Fruit fly (Drosophila melanogaster): ENCODE data around the gene ca.

ca gene

dm6 chr3R:29786016-29786996, 20.3 kb upstream of the ca start:
- no peak for TF ChIP-seq CTCF (optimal IDR thresholded peaks at IDR 0.05)
- no peak for TF ChIP-seq CG8478 (optimal IDR thresholded peaks at IDR 0.05)

dm6 chr3R:29787891-29788549, 18.6 kb upstream of the ca start:
- TF ChIP-seq CTCF (optimal IDR thresholded peaks at IDR 0.05): no peak

dm6 chr3R:29790183-29790582, 16.4 kb upstream of the ca start:
- TF ChIP-seq CG8478 (optimal IDR thresholded peaks at IDR 0.05) (no peak), CTCF (optimal IDR thresholded peaks at IDR 0.05) (no peak)

DNA sequence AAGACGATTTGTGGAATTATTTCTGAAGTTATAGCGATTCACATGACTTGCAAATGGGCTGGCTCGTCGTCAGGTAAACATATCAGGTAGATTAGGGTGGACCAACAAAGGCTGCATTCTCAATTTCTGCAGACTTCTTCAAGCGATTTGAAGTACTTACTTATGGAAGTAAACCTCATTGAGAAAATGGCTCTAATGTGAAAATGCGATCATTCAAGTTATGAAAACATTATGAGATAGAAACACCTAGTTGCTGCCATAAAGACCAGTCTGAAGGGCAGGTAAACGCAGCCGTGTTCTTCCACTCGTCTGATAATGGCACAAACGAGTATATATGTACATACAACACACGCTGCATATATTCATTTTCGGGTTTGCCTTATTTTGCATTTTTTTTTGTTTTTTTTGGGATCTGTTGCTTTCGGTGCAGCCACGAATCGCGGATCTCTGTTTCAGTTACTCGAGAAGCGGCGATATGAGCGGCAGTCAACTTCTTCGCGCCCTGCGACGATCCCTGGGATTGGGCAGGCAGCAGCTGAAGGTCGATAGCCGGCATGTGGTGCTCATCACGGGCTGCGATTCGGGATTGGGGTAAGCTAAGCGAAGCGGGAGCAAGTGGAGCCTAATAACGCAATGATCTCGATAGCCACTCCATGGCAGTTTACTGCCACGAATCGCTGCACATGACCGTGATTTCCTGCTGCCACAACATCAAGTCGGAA, 12.3 kb upstream of the ca start, which contains the start of gene sro:
Gene sro (plus strand): TSS at position 437 of the 722 bp plus-strand sequence.
- TF ChIP-seq CTCF (optimal IDR thresholded peaks at IDR 0.05): no peak
- no peak for TF ChIP-seq CG8478 (optimal IDR thresholded peaks at IDR 0.05)

DNA sequence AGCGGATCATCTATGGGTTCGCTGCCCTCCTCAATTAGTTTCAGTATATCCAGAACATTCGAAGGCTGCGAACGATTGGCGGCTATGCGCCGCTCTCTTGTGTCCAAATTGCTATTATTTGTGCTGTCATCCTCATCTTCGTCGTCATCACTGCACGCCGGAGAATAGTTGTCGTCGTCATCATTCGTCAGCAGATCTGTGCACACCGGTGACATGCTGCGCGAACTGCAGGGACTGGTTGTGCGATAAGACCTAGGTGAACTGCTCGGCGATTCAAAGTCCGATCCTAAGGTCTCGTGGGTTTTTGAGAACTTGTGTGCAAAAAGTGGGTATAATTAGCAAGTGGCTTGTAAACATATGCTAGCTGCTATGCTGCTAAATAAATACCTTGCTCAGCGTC, 9.4 kb upstream of the ca start:
- TF ChIP-seq CG8478 (optimal IDR thresholded peaks at IDR 0.05): no peak

- TF ChIP-seq CG8478 (optimal IDR thresholded peaks at IDR 0.05): no peak
- TF ChIP-seq CTCF (optimal IDR thresholded peaks at IDR 0.05): peak; percentile 16 to 25
Observed at dm6 chr3R:29798966-29799680, 7.5 kb upstream of the ca start, which contains the start of the genes Rnb and Drice. Gene Rnb, minus strand, starts transcription at chr3R:29799354. Gene Drice, plus strand, starts transcription at chr3R:29799658.

DNA sequence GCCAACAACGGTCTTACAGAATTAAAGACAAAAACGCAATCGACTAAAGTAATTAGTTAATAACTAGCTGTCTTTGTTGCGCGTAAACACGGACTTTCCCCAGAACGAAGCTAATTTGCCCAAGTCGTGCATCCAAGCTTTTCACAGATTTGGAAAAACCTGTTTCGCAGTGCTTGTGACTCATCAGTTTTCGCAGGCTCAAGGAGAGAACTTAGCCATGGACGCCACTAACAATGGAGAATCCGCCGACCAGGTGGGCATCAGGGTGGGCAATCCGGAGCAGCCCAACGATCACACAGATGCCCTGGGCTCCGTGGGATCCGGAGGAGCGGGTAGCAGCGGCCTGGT, 7.0 kb upstream of the ca start:
- TF ChIP-seq CG8478 (optimal IDR thresholded peaks at IDR 0.05) (no peak), CTCF (optimal IDR thresholded peaks at IDR 0.05) (no peak)

dm6 chr3R:29802753-29803313, 3.8 kb upstream of the ca start, which contains the start of the genes Etfb and CG7789:
Gene Etfb, minus strand, starts transcription at chr3R:29802945.
Gene CG7789, plus strand, starts transcription at chr3R:29803196.
- TF ChIP-seq CTCF (optimal IDR thresholded peaks at IDR 0.05) (no peak), CG8478 (optimal IDR thresholded peaks at IDR 0.05) (no peak)

dm6 chr3R:29816266-29816665, 9.7 kb downstream of the ca start, which contains the start of gene Vps16B:
Gene Vps16B, minus strand, starts transcription at chr3R:29816451.
- TF ChIP-seq CTCF (optimal IDR thresholded peaks at IDR 0.05) (no peak), CG8478 (optimal IDR thresholded peaks at IDR 0.05) (no peak)

dm6 chr3R:29817664-29818063, 11.1 kb downstream of the ca start, which contains the start of gene CG7829:
Gene CG7829, minus strand, starts transcription at chr3R:29817764.
- TF ChIP-seq CG8478 (optimal IDR thresholded peaks at IDR 0.05): no peak
- TF ChIP-seq CTCF (optimal IDR thresholded peaks at IDR 0.05): no peak

- TF ChIP-seq CG8478 (optimal IDR thresholded peaks at IDR 0.05) (no peak), CTCF (optimal IDR thresholded peaks at IDR 0.05) (no peak)
Observed at dm6 chr3R:29818434-29819268, 12.0 kb downstream of the ca start, which contains the start of gene neo. Gene neo, plus strand, starts transcription at chr3R:29819131.

DNA sequence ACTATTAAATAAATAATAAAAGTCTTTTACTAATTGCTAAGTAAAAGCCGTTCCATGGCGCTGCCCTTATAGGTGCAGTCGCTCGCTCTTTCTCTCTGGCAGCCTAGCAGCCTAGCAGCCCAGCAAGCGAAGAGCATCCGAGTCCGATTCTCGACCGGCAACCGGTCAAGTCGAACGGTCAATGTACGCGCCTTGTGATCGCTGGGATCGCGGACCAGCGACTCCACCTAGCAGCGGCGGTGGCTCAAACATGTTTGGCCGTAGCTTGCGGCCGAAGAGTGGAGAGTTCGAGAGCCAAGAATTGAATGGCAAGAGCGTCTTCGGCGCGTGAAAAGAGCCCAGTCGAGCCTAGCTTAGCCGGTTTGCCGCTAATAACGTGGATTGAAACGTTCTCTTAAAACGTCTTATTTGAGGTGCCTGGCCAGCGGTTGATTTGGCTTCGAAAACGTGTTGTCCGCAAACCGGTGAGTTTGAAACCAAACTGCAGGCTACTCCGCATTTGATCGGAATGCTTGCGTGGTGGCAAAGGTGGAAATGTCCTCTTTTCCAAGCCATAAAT, 22.7 kb downstream of the ca start:
- TF ChIP-seq CG8478 (optimal IDR thresholded peaks at IDR 0.05) (no peak), CTCF (optimal IDR thresholded peaks at IDR 0.05) (no peak)

DNA sequence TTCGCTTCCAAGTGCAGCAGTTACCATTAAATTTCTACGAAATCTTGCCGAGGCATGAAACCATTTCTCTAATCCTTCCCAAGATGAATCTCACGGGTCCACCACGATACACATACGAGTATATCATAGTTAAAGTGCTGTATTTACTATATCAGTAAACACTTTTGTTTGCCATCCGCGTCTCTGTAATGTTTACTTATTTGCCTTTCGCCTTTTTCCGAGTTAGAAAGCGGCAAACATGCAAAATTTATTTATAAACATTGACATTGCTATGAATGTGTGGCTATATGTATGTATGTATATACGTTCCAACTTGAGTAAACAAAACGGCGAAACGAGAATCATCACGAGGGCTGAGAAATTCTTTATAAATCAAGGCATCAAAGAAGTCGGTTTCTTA, 24.3 kb downstream of the ca start:
- no peak for TF ChIP-seq CG8478 (optimal IDR thresholded peaks at IDR 0.05)
- TF ChIP-seq CTCF (optimal IDR thresholded peaks at IDR 0.05): no peak

Measured in S2 (cell line).